Worm (Caenorhabditis elegans) whole organism, mixed stage, embryonic: ENCODE data around the gene col-132.

Experiments
- M03D4.4 ChIP-seq: sonication (generic microtip); optimal IDR thresholded peaks from 2 replicates; lab custom pipeline; 2017; ENCODE audit warnings: mild to moderate bottlenecking, missing genetic modification characterization, missing compliant biosample characterization
- bed-3 ChIP-seq: fragments of 200-800 bp; sonication (Bioruptor generic); optimal IDR thresholded peaks from 3 replicates; lab custom pipeline; 2018; ENCODE audit warnings: mild to moderate bottlenecking, missing genetic modification characterization, moderate library complexity, missing compliant biosample characterization
- blmp-1 ChIP-seq: fragments of 150-350 bp; optimal IDR thresholded peaks from 2 replicates; lab custom pipeline; 2014; ENCODE audit warnings: missing biosample characterization, missing genetic modification characterization
- ceh-39 ChIP-seq: fragments of 150-350 bp; optimal IDR thresholded peaks from 2 replicates; lab custom pipeline; 2014; ENCODE audit warnings: missing biosample characterization, missing genetic modification characterization
- ceh-43 ChIP-seq: fragments of 200-800 bp; sonication (Bioruptor generic); optimal IDR thresholded peaks from 2 replicates; lab custom pipeline; 2018; ENCODE audit warnings: mild to moderate bottlenecking, missing genetic modification characterization, moderate library complexity, missing compliant biosample characterization
- ceh-83 ChIP-seq: fragments of 200-800 bp; sonication (Bioruptor generic); optimal IDR thresholded peaks from 2 replicates; lab custom pipeline; 2018; ENCODE audit warnings: mild to moderate bottlenecking, missing genetic modification characterization, missing compliant biosample characterization
- ces-1 ChIP-seq: fragments of 150-350 bp; optimal IDR thresholded peaks from 2 replicates; lab custom pipeline; 2014; ENCODE audit warnings: missing biosample characterization, missing genetic modification reagents, missing genetic modification characterization
- cnd-1 ChIP-seq: fragments of 200-800 bp; sonication (Bioruptor generic); optimal IDR thresholded peaks from 2 replicates; lab custom pipeline; 2018; ENCODE audit warnings: mild to moderate bottlenecking, missing genetic modification characterization, missing compliant biosample characterization
- drap-1 ChIP-seq: fragments of 200-800 bp; sonication (Bioruptor generic); optimal IDR thresholded peaks from 3 replicates; lab custom pipeline; 2018; ENCODE audit warnings: mild to moderate bottlenecking, missing genetic modification characterization, missing compliant biosample characterization
- elt-1 ChIP-seq: sonication (generic microtip); optimal IDR thresholded peaks from 2 replicates; lab custom pipeline; 2017; ENCODE audit warnings: missing genetic modification characterization, mild to moderate bottlenecking, missing compliant biosample characterization, antibody characterized with exemption, moderate library complexity, borderline replicate concordance; ENCODE audit not compliant: insufficient read depth
- elt-3 ChIP-seq: fragments of 150-350 bp; optimal IDR thresholded peaks from 2 replicates; lab custom pipeline; 2014; ENCODE audit warnings: missing biosample characterization, missing genetic modification characterization
- flh-1 ChIP-seq: fragments of 200-800 bp; sonication (Bioruptor generic); optimal IDR thresholded peaks from 2 replicates; lab custom pipeline; 2018; ENCODE audit warnings: mild to moderate bottlenecking, missing genetic modification characterization, moderate library complexity, missing compliant biosample characterization
- ham-2 ChIP-seq: fragments of 200-800 bp; sonication (Bioruptor generic); optimal IDR thresholded peaks from 2 replicates; lab custom pipeline; 2018; ENCODE audit warnings: mild to moderate bottlenecking, missing genetic modification characterization, missing compliant biosample characterization
- hlh-1 ChIP-seq: fragments of 150-350 bp; optimal IDR thresholded peaks from 2 replicates; lab custom pipeline; 2014; ENCODE audit warnings: missing biosample characterization, missing genetic modification reagents, missing genetic modification characterization
- lin-13 ChIP-seq: fragments of 150-350 bp; optimal IDR thresholded peaks from 2 replicates; lab custom pipeline; 2014; ENCODE audit warnings: missing biosample characterization, missing genetic modification characterization
- lin-32 ChIP-seq: fragments of 200-800 bp; sonication (Bioruptor generic); optimal IDR thresholded peaks from 2 replicates; lab custom pipeline; 2018; ENCODE audit warnings: mild to moderate bottlenecking, missing genetic modification characterization, missing compliant biosample characterization
- mab-5 ChIP-seq: fragments of 150-350 bp; optimal IDR thresholded peaks from 2 replicates; lab custom pipeline; 2014; ENCODE audit warnings: missing biosample characterization, missing genetic modification characterization
- mep-1 ChIP-seq: fragments of 150-350 bp; optimal IDR thresholded peaks from 2 replicates; lab custom pipeline; 2017; ENCODE audit warnings: missing biosample characterization, missing genetic modification reagents, missing genetic modification characterization, inconsistent platforms
- mls-2 ChIP-seq: sonication (generic microtip); optimal IDR thresholded peaks from 2 replicates; lab custom pipeline; 2016; ENCODE audit warnings: mild to moderate bottlenecking, missing genetic modification characterization, moderate library complexity, missing compliant biosample characterization
- nhr-12 ChIP-seq: fragments of 150-350 bp; optimal IDR thresholded peaks from 2 replicates; lab custom pipeline; 2014; ENCODE audit warnings: missing biosample characterization, missing genetic modification characterization
- nhr-2 ChIP-seq: fragments of 150-350 bp; optimal IDR thresholded peaks from 2 replicates; lab custom pipeline; 2014; ENCODE audit warnings: missing biosample characterization, missing genetic modification characterization
- nhr-237 ChIP-seq: fragments of 150-350 bp; optimal IDR thresholded peaks from 2 replicates; lab custom pipeline; 2014; ENCODE audit warnings: missing biosample characterization, missing genetic modification characterization
- nhr-28 ChIP-seq: fragments of 150-350 bp; optimal IDR thresholded peaks from 2 replicates; lab custom pipeline; 2014; ENCODE audit warnings: missing biosample characterization, missing genetic modification characterization
- nhr-76 ChIP-seq: sonication (generic microtip); optimal IDR thresholded peaks from 2 replicates; lab custom pipeline; 2017; ENCODE audit warnings: missing biosample characterization, missing genetic modification characterization
- pha-4 ChIP-seq: fragments of 150-350 bp; optimal IDR thresholded peaks from 2 replicates; lab custom pipeline; 2018; ENCODE audit warnings: missing biosample characterization, missing genetic modification reagents, missing genetic modification characterization
- snpc-4 ChIP-seq: fragments of 150-350 bp; optimal IDR thresholded peaks from 2 replicates; lab custom pipeline; 2014; ENCODE audit warnings: missing biosample characterization, missing genetic modification characterization
- sptf-1 ChIP-seq: sonication (generic microtip); optimal IDR thresholded peaks from 2 replicates; lab custom pipeline; 2017; ENCODE audit warnings: mild to moderate bottlenecking, missing genetic modification characterization, moderate library complexity, missing compliant biosample characterization
- tbx-8 ChIP-seq: fragments of 200-800 bp; sonication (Bioruptor generic); optimal IDR thresholded peaks from 2 replicates; lab custom pipeline; 2018; ENCODE audit warnings: mild to moderate bottlenecking, missing genetic modification characterization, moderate library complexity, missing compliant biosample characterization
- unc-120 ChIP-seq: sonication (generic microtip); optimal IDR thresholded peaks from 2 replicates; lab custom pipeline; 2017; ENCODE audit warnings: missing genetic modification characterization, missing compliant biosample characterization; ENCODE audit not compliant: poor library complexity, severe bottlenecking
- unc-62 ChIP-seq: fragments of 150-350 bp; optimal IDR thresholded peaks from 2 replicates; lab custom pipeline; 2014; ENCODE audit warnings: missing biosample characterization, missing genetic modification reagents, missing genetic modification characterization
- zip-8 ChIP-seq: fragments of 150-350 bp; optimal IDR thresholded peaks from 2 replicates; lab custom pipeline; 2014; ENCODE audit warnings: missing biosample characterization, missing genetic modification characterization
- ztf-11 ChIP-seq: fragments of 150-350 bp; optimal IDR thresholded peaks from 2 replicates; lab custom pipeline; 2014; ENCODE audit warnings: missing biosample characterization, missing genetic modification characterization

Gene col-132

DNA sequence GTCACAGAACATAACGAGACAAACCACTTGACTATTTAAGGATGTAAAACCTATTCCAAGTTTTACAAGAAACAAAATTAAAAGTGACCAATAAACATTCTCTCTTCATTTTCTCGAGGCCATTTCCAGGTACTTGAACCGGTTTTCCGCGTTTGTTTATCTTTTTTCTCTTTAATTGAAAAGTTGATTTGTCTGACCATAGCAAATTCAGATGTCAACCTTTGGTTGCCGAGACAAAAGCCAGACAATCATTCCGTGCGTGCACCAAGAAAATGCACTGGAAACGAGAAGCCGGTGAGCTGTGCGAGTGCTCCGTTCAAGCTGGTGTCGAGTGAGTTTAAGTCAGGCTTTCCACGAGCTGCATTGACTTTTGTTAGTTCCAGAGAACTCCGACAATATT lies 8.8 kb downstream of the col-132 start:
- no peak for TF ChIP-seq lin-13 (tag; lab: Kevin White, UChicago)
- TF ChIP-seq pha-4 (tag; lab: Kevin White, UChicago), result no peak
- TF ChIP-seq lin-32 (GFP tag; lab: Kevin White, UChicago), result no peak
- no peak for TF ChIP-seq ham-2
- no peak for TF ChIP-seq unc-120 (tag; lab: Kevin White, UChicago)
- TF ChIP-seq flh-1 (GFP tag; lab: Kevin White, UChicago), result no peak
- no peak for TF ChIP-seq bed-3 (GFP tag; lab: Kevin White, UChicago)
- TF ChIP-seq cnd-1 (tag; lab: Kevin White, UChicago), result no peak
- TF ChIP-seq tbx-8 (GFP tag; lab: Kevin White, UChicago), result no peak
- no peak for TF ChIP-seq nhr-237 (tag; lab: Kevin White, UChicago)

ce11 chrIV:13080861-13081260 lies 10.0 kb downstream of the col-132 start:
- TF ChIP-seq lin-13 (tag; lab: Kevin White, UChicago) (no peak), sptf-1 (tag; lab: Kevin White, UChicago) (no peak), pha-4 (tag; lab: Kevin White, UChicago) (no peak), blmp-1 (no peak), mep-1 (tag; lab: Kevin White, UChicago) (no peak), unc-62 (no peak), ceh-83 (GFP tag; lab: Kevin White, UChicago) (no peak), bed-3 (GFP tag; lab: Kevin White, UChicago) (no peak), tbx-8 (GFP tag; lab: Kevin White, UChicago) (no peak), elt-3 (tag; lab: Kevin White, UChicago) (no peak), unc-120 (tag; lab: Kevin White, UChicago) (no peak), nhr-12 (no peak), ham-2 (no peak), flh-1 (GFP tag; lab: Kevin White, UChicago) (no peak), elt-1 (tag; lab: Kevin White, UChicago) (no peak), ceh-43 (no peak)

DNA sequence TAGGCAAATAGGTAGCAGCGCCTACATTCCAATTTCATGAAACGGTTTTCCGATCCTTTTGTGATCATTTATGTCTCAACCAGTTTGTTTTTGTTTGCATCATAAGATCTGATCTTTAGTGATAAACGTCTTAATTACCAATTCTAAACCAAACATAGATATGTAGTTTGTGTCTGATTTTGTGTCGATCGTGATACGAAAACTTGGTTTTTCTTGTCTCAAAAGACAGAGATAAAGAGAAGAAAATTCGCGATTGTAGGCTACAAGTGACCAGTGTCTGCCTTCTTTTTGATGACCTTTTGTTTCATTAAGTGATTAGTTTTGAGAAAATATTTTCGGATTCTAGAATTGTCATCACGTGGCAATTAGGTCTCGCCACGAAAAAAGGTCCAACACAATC lies 10.7 kb downstream of the col-132 start:
- TF ChIP-seq ceh-39 (no peak), nhr-28 (tag; lab: Kevin White, UChicago) (no peak), nhr-12 (no peak), snpc-4 (tag; lab: Kevin White, UChicago) (no peak), ztf-11 (tag; lab: Kevin White, UChicago) (no peak), unc-120 (tag; lab: Kevin White, UChicago) (no peak), pha-4 (tag; lab: Kevin White, UChicago) (no peak), elt-3 (tag; lab: Kevin White, UChicago) (no peak), mep-1 (tag; lab: Kevin White, UChicago) (no peak), drap-1 (GFP tag; lab: Kevin White, UChicago) (no peak), nhr-2 (tag; lab: Kevin White, UChicago) (no peak), nhr-237 (tag; lab: Kevin White, UChicago) (no peak), ceh-43 (no peak), M03D4.4 (tag; lab: Kevin White, UChicago) (no peak), nhr-76 (tag; lab: Kevin White, UChicago) (no peak), ces-1 (GFP tag; lab: Kevin White, UChicago) (no peak), elt-1 (tag; lab: Kevin White, UChicago) (no peak), ceh-83 (GFP tag; lab: Kevin White, UChicago) (no peak), mls-2 (tag; lab: Kevin White, UChicago) (no peak), mab-5 (no peak)

ce11 chrIV:13079119-13079518 lies 11.7 kb downstream of the col-132 start, which contains the start of gene C39E9.8:
TSS of gene C39E9.8 (plus strand) at chrIV:13079446.
- TF ChIP-seq mep-1 (tag; lab: Kevin White, UChicago), result no peak

DNA sequence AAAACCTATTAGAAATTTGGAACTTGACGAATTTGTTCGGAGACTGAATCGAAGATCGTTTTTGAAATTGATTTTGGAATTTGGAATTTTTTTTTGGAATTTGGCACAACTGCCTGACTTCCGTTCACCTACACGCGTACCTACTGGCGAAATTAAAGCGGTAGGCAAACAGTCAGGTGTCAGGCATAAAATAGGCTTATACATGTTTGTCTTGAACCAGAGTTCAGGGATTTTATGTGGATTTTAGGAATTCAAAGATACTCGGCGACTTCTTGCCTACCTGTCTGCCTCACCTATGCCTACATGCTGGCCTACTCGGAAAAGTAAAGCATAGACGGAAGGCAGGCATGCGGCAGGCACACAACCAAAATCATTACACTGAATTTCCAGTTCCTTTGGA lies 12.5 kb downstream of the col-132 start:
- TF ChIP-seq lin-32 (GFP tag; lab: Kevin White, UChicago), result no peak
- no peak for TF ChIP-seq hlh-1 (tag; lab: Kevin White, UChicago)
- TF ChIP-seq nhr-2 (tag; lab: Kevin White, UChicago), result no peak
- no peak for TF ChIP-seq ztf-11 (tag; lab: Kevin White, UChicago)
- TF ChIP-seq unc-62, result no peak
- TF ChIP-seq zip-8, result no peak
